Fruit fly (Drosophila melanogaster): ENCODE measurements around the gene Vha100-1.

Gene Vha100-1

DNA sequence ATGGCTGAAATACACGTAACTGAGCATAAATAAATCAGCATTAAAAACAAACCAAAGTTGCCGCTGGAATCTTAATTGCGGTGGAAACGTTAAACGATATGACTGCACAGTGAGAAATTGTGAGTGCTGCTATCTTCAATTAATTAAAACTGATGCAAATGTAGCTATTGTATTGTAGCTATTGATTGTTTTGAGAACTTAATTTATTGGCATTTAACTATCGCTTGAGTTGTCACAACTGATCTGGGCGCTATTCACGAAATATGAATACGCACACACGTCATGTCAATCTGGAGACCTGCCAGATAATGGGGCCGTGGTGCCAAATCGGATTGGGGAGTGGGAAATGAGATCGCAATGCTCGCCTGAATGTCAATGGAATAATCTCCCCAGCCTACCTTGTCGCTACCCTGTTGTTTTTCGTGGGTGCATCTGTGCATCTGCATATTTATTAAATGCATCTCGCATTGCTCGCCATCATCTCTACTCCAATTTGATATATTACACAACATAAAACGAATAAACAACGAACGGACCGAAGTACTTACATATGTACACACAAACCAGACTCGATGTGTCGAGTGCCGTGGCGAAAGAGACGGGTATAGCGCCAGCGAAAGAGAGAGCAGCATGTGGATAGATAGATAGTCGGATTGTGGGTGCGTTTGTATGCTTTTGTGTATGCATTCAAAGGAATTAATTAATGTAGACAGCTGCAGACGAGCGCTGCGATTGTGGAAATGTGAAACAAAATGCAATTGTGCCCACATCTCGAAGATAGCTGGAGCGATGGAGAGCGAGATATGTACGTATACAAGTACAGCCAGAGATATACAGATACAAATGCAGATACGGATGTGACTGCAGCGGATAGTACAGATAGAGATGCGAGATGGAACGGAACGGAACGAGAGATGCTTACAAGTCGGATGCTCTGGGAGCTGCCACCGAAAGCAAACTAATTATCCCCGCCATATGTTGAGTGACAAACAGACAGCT lies 47.2 kb upstream of the Vha100-1 start (continued):
- peak; percentile 38 for TF ChIP-seq CG15601 (tag; optimal IDR thresholded peaks at IDR 0.05)
- TF ChIP-seq Fer2 (tag; optimal IDR thresholded peaks at IDR 0.05), result no peak
- no peak for TF ChIP-seq CG3065 (GFP tag; optimal IDR thresholded peaks at IDR 0.05)
- no peak for TF ChIP-seq vvl (GFP tag; IDR thresholded peaks at IDR 0.05)
- no peak for TF ChIP-seq Hr3 (GFP tag; optimal IDR thresholded peaks at IDR 0.05)
- no peak for TF ChIP-seq D19B (GFP tag; optimal IDR thresholded peaks at IDR 0.05)
- TF ChIP-seq ERR (GFP tag; optimal IDR thresholded peaks at IDR 0.05), result no peak
- TF ChIP-seq CG13775 (GFP tag; optimal IDR thresholded peaks at IDR 0.05), result no peak
- TF ChIP-seq Mrtf (GFP tag; IDR thresholded peaks at IDR 0.05), result no peak
- peak; percentile 45 for TF ChIP-seq CG12071 (GFP tag; optimal IDR thresholded peaks at IDR 0.05)
- no peak for TF ChIP-seq vfl (GFP tag; optimal IDR thresholded peaks at IDR 0.05)
- no peak for TF ChIP-seq CG12391 (tag; optimal IDR thresholded peaks at IDR 0.05)
- TF ChIP-seq CG17568 (GFP tag; optimal IDR thresholded peaks at IDR 0.05), result peak; percentile 30
- TF ChIP-seq NFAT (GFP tag; IDR thresholded peaks at IDR 0.05), result no peak
- TF ChIP-seq cato (GFP tag; optimal IDR thresholded peaks at IDR 0.05; ENCODE audit: borderline replicate concordance), result no peak
- TF ChIP-seq run (tag; optimal IDR thresholded peaks at IDR 0.05), result no peak
- TF ChIP-seq CG13287 (GFP tag; IDR thresholded peaks at IDR 0.05; ENCODE audit: partially characterized antibody), result no peak
- no peak for TF ChIP-seq CG16779 (GFP tag; IDR thresholded peaks at IDR 0.05)
- TF ChIP-seq Nf-YC (tag; optimal IDR thresholded peaks at IDR 0.05), result peak; percentile 12
- TF ChIP-seq CG10147 (GFP tag; optimal IDR thresholded peaks at IDR 0.05), result no peak
- TF ChIP-seq ham (GFP tag; IDR thresholded peaks at IDR 0.05), result no peak
- peak; percentile 46 for TF ChIP-seq bab2 (GFP tag; optimal IDR thresholded peaks at IDR 0.05)
- TF ChIP-seq lbe (GFP tag; optimal IDR thresholded peaks at IDR 0.05), result no peak
- peak; percentile 76 for TF ChIP-seq CG15479 (GFP tag; optimal IDR thresholded peaks at IDR 0.05)
- no peak for TF ChIP-seq CG6791 (GFP tag; IDR thresholded peaks at IDR 0.05; ENCODE audit: partially characterized antibody)
- no peak for TF ChIP-seq sr (GFP tag; IDR thresholded peaks at IDR 0.05)
- TF ChIP-seq Ptx1 (GFP tag; IDR thresholded peaks at IDR 0.05), result no peak
- no peak for TF ChIP-seq CG14441 (GFP tag; IDR thresholded peaks at IDR 0.05)
- no peak for TF ChIP-seq CG14965 (GFP tag; optimal IDR thresholded peaks at IDR 0.05; ENCODE audit: borderline replicate concordance)
- TF ChIP-seq gro (GFP tag; optimal IDR thresholded peaks at IDR 0.05), result no peak
- TF ChIP-seq grn (GFP tag; optimal IDR thresholded peaks at IDR 0.05), result peak; percentile 52
- TF ChIP-seq gt (GFP tag; IDR thresholded peaks at IDR 0.05), result no peak
- TF ChIP-seq Opbp (GFP tag; IDR thresholded peaks at IDR 0.05; ENCODE audit: partially characterized antibody), result no peak
- no peak for TF ChIP-seq emc (GFP tag; optimal IDR thresholded peaks at IDR 0.05)
- no peak for TF ChIP-seq seq (GFP tag; IDR thresholded peaks at IDR 0.05)
- TF ChIP-seq Sox100B (GFP tag; optimal IDR thresholded peaks at IDR 0.05), result peak; percentile 14
- TF ChIP-seq abd-A (tag; optimal IDR thresholded peaks at IDR 0.05), result no peak
- no peak for TF ChIP-seq CG10366 (GFP tag; IDR thresholded peaks at IDR 0.05)
- no peak for TF ChIP-seq toy (GFP tag; IDR thresholded peaks at IDR 0.05)
- TF ChIP-seq dmrt99B (tag; optimal IDR thresholded peaks at IDR 0.05), result peak; percentile 14
- no peak for TF ChIP-seq ash1 (GFP tag; optimal IDR thresholded peaks at IDR 0.05)
- no peak for TF ChIP-seq inv (GFP tag; IDR thresholded peaks at IDR 0.05; ENCODE audit: partially characterized antibody)
- TF ChIP-seq CG6272 (GFP tag; IDR thresholded peaks at IDR 0.05), result no peak
- TF ChIP-seq ab (GFP tag; optimal IDR thresholded peaks at IDR 0.05), result no peak
- TF ChIP-seq CG3847 (GFP tag; IDR thresholded peaks at IDR 0.05), result no peak
- TF ChIP-seq CG18619 (GFP tag; optimal IDR thresholded peaks at IDR 0.05), result no peak
- no peak for TF ChIP-seq Hmr (GFP tag; optimal IDR thresholded peaks at IDR 0.05)
- TF ChIP-seq CG8359 (GFP tag; optimal IDR thresholded peaks at IDR 0.05; ENCODE audit: borderline replicate concordance), result no peak
- no peak for TF ChIP-seq CG4854 (GFP tag; optimal IDR thresholded peaks at IDR 0.05)
